Fruit fly (Drosophila melanogaster): Measurements from ENCODE around the gene mub.

dm6 chr3L:21827130-21827529 lies 17.5 kb upstream of the mub start:
- TF ChIP-seq h (optimal IDR thresholded peaks at IDR 0.05) = no peak
- TF ChIP-seq insv (optimal IDR thresholded peaks at IDR 0.05) = no peak
- no peak for TF ChIP-seq ttk (optimal IDR thresholded peaks at IDR 0.05)
- no peak for TF ChIP-seq psq (optimal IDR thresholded peaks at IDR 0.05)
